Fruit fly (Drosophila melanogaster) whole organism, embryonic: ENCODE results near the gene bib.
A peak's percentile ranks its signal among the peaks of the same experiment; 100 is the strongest.

Experiments used
- Bgb ChIP-seq: fragments of 200-800 bp; sonication (Bioruptor generic); IDR thresholded peaks from 2 replicates; pipeline ENCODE4 v1.3.6; 2022; ENCODE audit warnings: missing biosample characterization, missing genetic modification characterization; ENCODE audit not compliant: partially characterized antibody
- CG10431 ChIP-seq: fragments of 200-800 bp; sonication (Bioruptor generic); optimal IDR thresholded peaks from 3 replicates; lab custom pipeline; 2018; ENCODE audit warnings: missing biosample characterization, mild to moderate bottlenecking, missing genetic modification characterization
- CG10462 ChIP-seq: fragments of 200-800 bp; sonication (Bioruptor generic); optimal IDR thresholded peaks from 2 replicates; lab custom pipeline; 2016; ENCODE audit warnings: missing biosample characterization, missing genetic modification characterization
- CG10959 ChIP-seq: fragments of 200-800 bp; sonication (Bioruptor generic); IDR thresholded peaks from 2 replicates; pipeline ENCODE4 v1.3.6; 2022; ENCODE audit warnings: missing biosample characterization, missing genetic modification characterization
- CG12391 ChIP-seq: fragments of 200-800 bp; sonication (Bioruptor generic); optimal IDR thresholded peaks from 3 replicates; lab custom pipeline; 2018; ENCODE audit warnings: missing biosample characterization, mild to moderate bottlenecking, missing genetic modification characterization, moderate library complexity
- CG13296 ChIP-seq: fragments of 200-800 bp; sonication (Bioruptor generic); optimal IDR thresholded peaks from 3 replicates; lab custom pipeline; 2018; ENCODE audit warnings: missing biosample characterization, mild to moderate bottlenecking, missing genetic modification characterization
- CG13775 ChIP-seq: fragments of 200-800 bp; sonication (Bioruptor generic); optimal IDR thresholded peaks from 3 replicates; lab custom pipeline; 2017; ENCODE audit warnings: missing biosample characterization, mild to moderate bottlenecking, missing genetic modification characterization
- CG17186 ChIP-seq: fragments of 200-800 bp; sonication (Bioruptor generic); optimal IDR thresholded peaks from 3 replicates; lab custom pipeline; 2017; ENCODE audit warnings: missing biosample characterization, missing genetic modification reagents, missing genetic modification characterization
- CG17361 ChIP-seq: fragments of 200-800 bp; sonication (Bioruptor generic); IDR thresholded peaks from 3 replicates; pipeline ENCODE4 v1.3.6; 2022; ENCODE audit warnings: missing biosample characterization, missing genetic modification characterization
- CG2129 ChIP-seq: fragments of 200-800 bp; sonication (Bioruptor generic); IDR thresholded peaks from 2 replicates; pipeline ENCODE4 v1.3.6; 2022; ENCODE audit warnings: missing biosample characterization, missing genetic modification characterization; ENCODE audit not compliant: partially characterized antibody
- CG31224 ChIP-seq: fragments of 200-800 bp; sonication (Bioruptor generic); IDR thresholded peaks from 2 replicates; pipeline ENCODE4 v1.3.6; 2022; ENCODE audit warnings: missing biosample characterization, missing genetic modification characterization
- CG4282 ChIP-seq: fragments of 200-800 bp; sonication (Bioruptor generic); optimal IDR thresholded peaks from 2 replicates; lab custom pipeline; 2016; ENCODE audit warnings: missing biosample characterization, missing genetic modification characterization
- CG6254 ChIP-seq: fragments of 200-800 bp; sonication (Bioruptor generic); optimal IDR thresholded peaks from 3 replicates; lab custom pipeline; 2017; ENCODE audit warnings: mild to moderate bottlenecking, missing biosample characterization, missing genetic modification reagents, missing genetic modification characterization
- CG6791 ChIP-seq: fragments of 200-800 bp; sonication (Bioruptor generic); IDR thresholded peaks from 3 replicates; pipeline ENCODE4 v1.3.6; 2022; ENCODE audit warnings: missing biosample characterization, missing genetic modification characterization; ENCODE audit not compliant: partially characterized antibody
- CG6854 ChIP-seq: fragments of 200-800 bp; sonication (Bioruptor generic); optimal IDR thresholded peaks from 3 replicates; lab custom pipeline; 2017; ENCODE audit warnings: missing biosample characterization, mild to moderate bottlenecking, missing genetic modification characterization
- CG8944 ChIP-seq: fragments of 200-800 bp; sonication (Bioruptor generic); optimal IDR thresholded peaks from 3 replicates; lab custom pipeline; 2016; ENCODE audit warnings: missing biosample characterization, missing genetic modification characterization
- Camta ChIP-seq: fragments of 200-800 bp; sonication (Bioruptor generic); optimal IDR thresholded peaks from 2 replicates; lab custom pipeline; 2016; ENCODE audit warnings: missing biosample characterization, missing genetic modification characterization
- Chrac-16 ChIP-seq: fragments of 200-800 bp; sonication (Bioruptor generic); optimal IDR thresholded peaks from 3 replicates; lab custom pipeline; 2016; ENCODE audit warnings: missing biosample characterization, missing genetic modification characterization
- Dad ChIP-seq: fragments of 200-800 bp; sonication (Bioruptor generic); optimal IDR thresholded peaks from 3 replicates; lab custom pipeline; 2016; ENCODE audit warnings: missing biosample characterization, missing genetic modification characterization
- Dbx ChIP-seq: fragments of 200-800 bp; sonication (Bioruptor generic); IDR thresholded peaks from 3 replicates; pipeline ENCODE4 v1.3.6; 2022; ENCODE audit warnings: missing biosample characterization, missing genetic modification characterization
- Dref ChIP-seq: fragments of 200-800 bp; sonication (Bioruptor generic); IDR thresholded peaks from 2 replicates; pipeline ENCODE4 v1.3.6; 2022; ENCODE audit warnings: missing biosample characterization, missing genetic modification characterization
- Elba2 ChIP-seq: fragments of 200-800 bp; sonication (Bioruptor generic); optimal IDR thresholded peaks from 3 replicates; lab custom pipeline; 2016; ENCODE audit warnings: missing biosample characterization, missing genetic modification characterization
- Gsc ChIP-seq: fragments of 200-800 bp; sonication (Bioruptor generic); IDR thresholded peaks from 2 replicates; pipeline ENCODE4 v1.3.6; 2022; ENCODE audit warnings: missing biosample characterization, missing genetic modification characterization
- H2.0 ChIP-seq: fragments of 200-800 bp; sonication (Bioruptor generic); IDR thresholded peaks from 2 replicates; pipeline ENCODE4 v1.3.6; 2022; ENCODE audit warnings: missing biosample characterization, missing genetic modification characterization
- Hr51 ChIP-seq, 2 experiments: fragments of 200-800 bp; sonication (Bioruptor generic); optimal IDR thresholded peaks; 2 replicates in 1 of 2; 3 replicates in 1 of 2; lab custom pipeline; 2016 to 2018; ENCODE audit warnings: missing biosample characterization in 2 of 2, missing genetic modification characterization in 2 of 2, mild to moderate bottlenecking in 1 of 2, moderate library complexity in 1 of 2
- Hr78 ChIP-seq, 2 experiments: fragments of 200-800 bp in 1 of 2; fragments of >200 bp in 1 of 2; sonication (Bioruptor generic) in 1 of 2; optimal IDR thresholded peaks; 2 replicates each; lab custom pipeline; 2017 to 2019; ENCODE audit warnings: missing biosample characterization in 2 of 2, missing genetic modification characterization in 2 of 2, mild to moderate bottlenecking in 1 of 2, moderate library complexity in 1 of 2
- Jarid2 ChIP-seq: fragments of 200-800 bp; sonication (Bioruptor generic); optimal IDR thresholded peaks from 3 replicates; lab custom pipeline; 2017; ENCODE audit warnings: mild to moderate bottlenecking, missing biosample characterization, missing genetic modification reagents, missing genetic modification characterization
- MBD-R2 ChIP-seq: fragments of 200-800 bp; sonication (Bioruptor generic); IDR thresholded peaks from 2 replicates; pipeline ENCODE4 v1.3.6; 2022; ENCODE audit warnings: missing biosample characterization, missing genetic modification characterization
- Nf-YA ChIP-seq: fragments of 200-800 bp; sonication (Bioruptor generic); IDR thresholded peaks from 2 replicates; pipeline ENCODE4 v1.3.6; 2022; ENCODE audit warnings: missing biosample characterization, missing genetic modification characterization
- Poxn ChIP-seq: fragments of 200-800 bp; sonication (Bioruptor generic); IDR thresholded peaks from 2 replicates; pipeline ENCODE4 v1.3.6; 2022; ENCODE audit warnings: missing biosample characterization, missing genetic modification characterization
- Ptx1 ChIP-seq: fragments of 200-800 bp; sonication (Bioruptor generic); IDR thresholded peaks from 2 replicates; pipeline ENCODE4 v1.3.6; 2022; ENCODE audit warnings: missing biosample characterization, missing genetic modification characterization
- Sry-β ChIP-seq: fragments of 200-800 bp; sonication (Bioruptor generic); optimal IDR thresholded peaks from 2 replicates; lab custom pipeline; 2018; ENCODE audit warnings: missing biosample characterization, mild to moderate bottlenecking, missing genetic modification characterization, moderate library complexity
- ac ChIP-seq: fragments of 200-800 bp; sonication (Bioruptor generic); optimal IDR thresholded peaks from 3 replicates; lab custom pipeline; 2017; ENCODE audit warnings: missing biosample characterization, mild to moderate bottlenecking, missing genetic modification characterization
- ara ChIP-seq: fragments of 200-800 bp; sonication (Bioruptor generic); IDR thresholded peaks from 2 replicates; pipeline ENCODE4 v1.3.6; 2022; ENCODE audit warnings: missing biosample characterization, missing genetic modification characterization
- bcd ChIP-seq: fragments of 200-800 bp; sonication (Bioruptor generic); optimal IDR thresholded peaks from 2 replicates; lab custom pipeline; 2017; ENCODE audit warnings: missing biosample characterization, mild to moderate bottlenecking, missing genetic modification characterization
- cg ChIP-seq: fragments of 200-800 bp; sonication (Bioruptor generic); optimal IDR thresholded peaks from 3 replicates; lab custom pipeline; 2019; ENCODE audit warnings: missing biosample characterization, mild to moderate bottlenecking, missing genetic modification characterization, moderate library complexity
- chn ChIP-seq: fragments of 200-800 bp; sonication (Bioruptor generic); optimal IDR thresholded peaks from 2 replicates; lab custom pipeline; 2016; ENCODE audit warnings: missing biosample characterization, missing genetic modification characterization
- dpn ChIP-seq, 2 experiments: fragments of 200-800 bp; sonication (Bioruptor generic); optimal IDR thresholded peaks; 3 replicates each; lab custom pipeline; 2016; ENCODE audit warnings: missing biosample characterization in 2 of 2, missing genetic modification characterization in 2 of 2
- hkb ChIP-seq, 2 experiments: fragments of 200-800 bp in 1 of 2; fragments of >200 bp in 1 of 2; sonication (Bioruptor generic) in 1 of 2; IDR thresholded peaks in 1 of 2; optimal IDR thresholded peaks in 1 of 2; 2 replicates each; pipeline versions ENCODE4 v1.3.6 to Lab custom; 2017 to 2022; ENCODE audit warnings: missing biosample characterization in 1 of 2, missing genetic modification characterization in 1 of 2
- hth ChIP-seq: fragments of >200 bp; optimal IDR thresholded peaks from 2 replicates; lab custom pipeline; 2017; ENCODE audit warnings: inconsistent platforms
- otp ChIP-seq: fragments of 200-800 bp; sonication (Bioruptor generic); IDR thresholded peaks from 3 replicates; pipeline ENCODE4, ENCODE4 v1.3.6; 2022; ENCODE audit warnings: missing biosample characterization, missing genetic modification characterization
- psq ChIP-seq: fragments of 200-800 bp; sonication (Bioruptor generic); optimal IDR thresholded peaks from 2 replicates; lab custom pipeline; 2017; ENCODE audit warnings: missing biosample characterization, missing genetic modification characterization
- salm ChIP-seq: fragments of 200-800 bp; sonication (Bioruptor generic); optimal IDR thresholded peaks from 2 replicates; lab custom pipeline; 2018; ENCODE audit warnings: missing biosample characterization, mild to moderate bottlenecking, missing genetic modification characterization
- slou ChIP-seq: fragments of 200-800 bp; sonication (Bioruptor generic); optimal IDR thresholded peaks from 3 replicates; lab custom pipeline; 2016; ENCODE audit warnings: missing biosample characterization, missing genetic modification characterization
- stc ChIP-seq: fragments of 200-800 bp; sonication (Bioruptor generic); IDR thresholded peaks from 2 replicates; pipeline ENCODE4 v1.3.6; 2022; ENCODE audit warnings: missing biosample characterization, missing genetic modification characterization
- twi ChIP-seq: fragments of 200-800 bp; optimal IDR thresholded peaks from 2 replicates; lab custom pipeline; 2019; ENCODE audit warnings: missing biosample characterization, mild to moderate bottlenecking, missing genetic modification characterization, moderate library complexity
- tx ChIP-seq: fragments of 200-800 bp; sonication (Bioruptor generic); optimal IDR thresholded peaks from 2 replicates; lab custom pipeline; 2016; ENCODE audit warnings: missing biosample characterization, missing genetic modification characterization
- z ChIP-seq: fragments of 200-800 bp; sonication (Bioruptor generic); IDR thresholded peaks from 3 replicates; pipeline ENCODE4 v1.3.6; 2022; ENCODE audit warnings: missing biosample characterization, missing genetic modification characterization

Gene bib

DNA sequence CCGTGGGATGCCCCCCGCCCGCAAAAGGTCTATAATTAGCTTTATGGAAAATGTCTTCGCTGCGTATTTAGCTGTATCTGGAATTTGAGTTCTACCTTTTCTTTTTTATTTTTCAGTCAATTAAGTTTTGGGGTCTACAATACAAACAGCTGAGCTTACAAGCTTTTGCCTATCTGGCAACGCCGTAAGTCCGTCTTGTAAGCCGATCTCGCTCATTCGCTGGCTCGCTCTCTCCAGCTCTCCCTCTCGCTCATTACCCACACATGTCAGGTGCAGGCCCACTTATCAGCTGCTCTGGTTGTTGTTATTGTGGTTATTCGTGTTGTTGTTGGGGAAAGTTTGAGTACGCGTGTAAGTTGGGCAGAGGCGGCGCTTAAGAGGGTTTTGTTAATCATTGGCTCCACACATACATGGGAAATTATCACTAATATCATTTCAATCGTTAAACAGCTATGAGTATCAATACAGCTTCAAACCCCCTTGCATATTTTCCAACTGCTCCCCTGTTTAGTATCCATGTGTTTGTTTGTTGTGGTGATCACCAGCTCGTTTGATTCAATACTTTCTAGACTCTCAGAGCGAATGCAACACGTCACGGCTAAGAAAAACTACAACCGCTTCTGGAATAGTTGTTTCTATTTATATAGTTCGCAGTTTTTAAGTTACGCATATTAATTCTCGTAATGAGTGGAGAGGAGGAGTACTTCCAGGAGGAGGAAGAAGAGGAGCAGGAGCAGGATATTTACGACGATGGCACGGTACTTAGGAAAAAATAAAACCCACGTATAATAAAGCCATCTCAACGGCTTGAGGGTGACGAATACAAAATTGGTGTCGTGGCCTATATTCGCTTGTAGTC is 25.6 kb downstream of the bib start (continued):
- TF ChIP-seq CG12391 (tag; lab: Kevin White, UChicago) (peak; percentile 96), Hr78 (GFP tag; optimal IDR thresholded peaks at IDR 0.05; lab: Kevin White, UChicago) (no peak), CG6791 (GFP tag; lab: Robert Waterston, UW) (no peak), Sry-β (GFP tag; lab: Kevin White, UChicago) (peak; percentile 44), CG31224 (GFP tag; lab: Robert Waterston, UW) (peak; percentile 93), Hr51 (GFP tag; optimal IDR thresholded peaks at IDR 0.05; lab: Kevin White, UChicago) (peak; percentile 96 to 97), H2.0 (GFP tag; lab: Robert Waterston, UW) (peak; percentile 98), CG6854 (GFP tag; lab: Kevin White, UChicago) (peak; percentile 91), slou (peak; percentile 94), Jarid2 (GFP tag; lab: Kevin White, UChicago) (peak; percentile 82), ara (GFP tag; lab: Robert Waterston, UW) (peak; percentile 96), CG13296 (GFP tag; lab: Kevin White, UChicago) (peak; percentile 94), bcd (GFP tag; lab: Kevin White, UChicago) (peak; percentile 96), CG10431 (GFP tag; lab: Kevin White, UChicago) (peak; percentile 99), CG2129 (GFP tag; lab: Robert Waterston, UW) (no peak), Nf-YA (GFP tag; lab: Robert Waterston, UW) (peak; percentile 95), Chrac-16 (GFP tag; lab: Kevin White, UChicago) (peak; percentile 98), Dref (GFP tag; lab: Robert Waterston, UW) (peak; percentile 48), cg (GFP tag; lab: Kevin White, UChicago) (peak; percentile 86), CG10462 (GFP tag; lab: Kevin White, UChicago) (peak; percentile 95), CG13775 (GFP tag; lab: Kevin White, UChicago) (peak; percentile 92), otp (peak; percentile 98), salm (peak; percentile 89), Gsc (peak; percentile 92; the same call in 1 of the 2 replicates), CG17186 (peak; percentile 71), ac (peak; percentile 79), CG4282 (GFP tag; lab: Kevin White, UChicago) (peak; percentile 94), psq (GFP tag; lab: Kevin White, UChicago) (peak; percentile 82), hth (lab: Kevin White, UChicago) (no peak), Dad (peak; percentile 97), dpn (GFP tag; optimal IDR thresholded peaks at IDR 0.05; lab: Kevin White, UChicago) (peak; percentile 98 to 99), CG6254 (GFP tag; lab: Kevin White, UChicago) (peak; percentile 79), stc (GFP tag; lab: Robert Waterston, UW) (peak; percentile 96), Elba2 (GFP tag; lab: Kevin White, UChicago) (peak; percentile 61), z (GFP tag; lab: Robert Waterston, UW) (peak; percentile 74; the same call in 2 of the 3 replicates), twi (tag; lab: Kevin White, UChicago) (peak; percentile 92), Bgb (GFP tag; lab: Robert Waterston, UW) (no peak; the same call in 1 of the 2 replicates), MBD-R2 (peak; percentile 98), hkb (optimal IDR thresholded peaks at IDR 0.05; lab: Kevin White, UChicago) (no peak), hkb (GFP tag; IDR thresholded peaks at IDR 0.05; lab: Robert Waterston, UW) (peak; percentile 97), Ptx1 (GFP tag; lab: Robert Waterston, UW) (peak; percentile 97), CG10959 (GFP tag; lab: Robert Waterston, UW) (peak; percentile 93), Dbx (GFP tag; lab: Robert Waterston, UW) (peak; percentile 99), tx (GFP tag; lab: Kevin White, UChicago) (peak; percentile 97), CG17361 (peak; percentile 92), CG8944 (GFP tag; lab: Kevin White, UChicago) (peak; percentile 98), Poxn (GFP tag; lab: Robert Waterston, UW) (peak; percentile 90), Camta (GFP tag; lab: Kevin White, UChicago) (peak; percentile 96), chn (GFP tag; lab: Kevin White, UChicago) (peak; percentile 98)
